Worm (Caenorhabditis elegans) whole organism, early embryonic: Measurements from ENCODE around the gene C01G10.6.

Experiments used
- B0310.2 ChIP-seq: sonication (generic microtip); optimal IDR thresholded peaks from 2 replicates; lab custom pipeline; 2016; ENCODE audit warnings: mild to moderate bottlenecking, missing genetic modification characterization, missing compliant biosample characterization
- F13C5.2 ChIP-seq: sonication (generic microtip); optimal IDR thresholded peaks from 2 replicates; lab custom pipeline; 2017; ENCODE audit warnings: mild to moderate bottlenecking, missing genetic modification characterization, inconsistent platforms, missing compliant biosample characterization
- aly-1 ChIP-seq: sonication (generic microtip); optimal IDR thresholded peaks from 2 replicates; lab custom pipeline; 2016; ENCODE audit warnings: missing genetic modification characterization, missing compliant biosample characterization
- ama-1 ChIP-seq: fragments of 150-350 bp; optimal IDR thresholded peaks from 2 replicates; lab custom pipeline; 2014
- ceh-13 ChIP-seq: fragments of 200-800 bp; sonication (Bioruptor generic); optimal IDR thresholded peaks from 2 replicates; lab custom pipeline; 2018; ENCODE audit warnings: mild to moderate bottlenecking, missing genetic modification characterization, missing compliant biosample characterization
- ceh-36 ChIP-seq: sonication (generic microtip); optimal IDR thresholded peaks from 2 replicates; lab custom pipeline; 2016; ENCODE audit warnings: missing genetic modification characterization, inconsistent platforms, missing compliant biosample characterization
- ets-7 ChIP-seq: sonication (generic microtip); optimal IDR thresholded peaks from 2 replicates; lab custom pipeline; 2016; ENCODE audit warnings: missing genotype, missing genetic modification characterization, missing compliant biosample characterization
- flt-1 ChIP-seq: fragments of 200-800 bp; sonication (Bioruptor generic); IDR thresholded peaks from 2 replicates; pipeline ENCODE4 v1.3.6; 2022; ENCODE audit warnings: missing genetic modification characterization, missing compliant biosample characterization
- hmbx-1 ChIP-seq: sonication (generic microtip); optimal IDR thresholded peaks from 2 replicates; lab custom pipeline; 2016; ENCODE audit warnings: mild to moderate bottlenecking, missing genetic modification characterization, missing compliant biosample characterization
- hmg-4 ChIP-seq: fragments of 200-800 bp; sonication (Bioruptor generic); optimal IDR thresholded peaks from 2 replicates; lab custom pipeline; 2018; ENCODE audit warnings: mild to moderate bottlenecking, missing genetic modification characterization, missing compliant biosample characterization
- hnd-1 ChIP-seq: sonication (generic microtip); optimal IDR thresholded peaks from 2 replicates; lab custom pipeline; 2016; ENCODE audit warnings: missing genetic modification characterization, missing compliant biosample characterization
- pes-1 ChIP-seq: fragments of 200-800 bp; sonication (Bioruptor generic); IDR thresholded peaks from 2 replicates; pipeline ENCODE4 v1.3.6; 2022; ENCODE audit warnings: missing genetic modification reagents, missing genetic modification characterization, missing compliant biosample characterization
- scrt-1 ChIP-seq: fragments of 200-800 bp; sonication (Bioruptor generic); IDR thresholded peaks from 2 replicates; pipeline ENCODE4 v1.3.6; 2022; ENCODE audit warnings: missing genetic modification characterization, missing compliant biosample characterization
- sea-1 ChIP-seq: fragments of 200-800 bp; sonication (Bioruptor generic); conservative IDR thresholded peaks from 2 replicates; pipeline ENCODE4 v1.3.6; 2022; ENCODE audit warnings: missing genetic modification characterization, missing compliant biosample characterization
- tbx-11 ChIP-seq: fragments of 200-800 bp; sonication (Bioruptor generic); IDR thresholded peaks from 2 replicates; pipeline ENCODE4 v1.3.6; 2022; ENCODE audit warnings: missing genetic modification characterization, missing compliant biosample characterization
- tbx-37 ChIP-seq: fragments of 200-800 bp; sonication (Bioruptor generic); conservative IDR thresholded peaks from 2 replicates; pipeline ENCODE4 v1.3.6; 2022; ENCODE audit warnings: missing genetic modification reagents, missing genetic modification characterization, missing compliant biosample characterization
- tra-4 ChIP-seq: sonication (generic microtip); optimal IDR thresholded peaks from 2 replicates; lab custom pipeline; 2017; ENCODE audit warnings: missing genetic modification characterization, missing compliant biosample characterization

Gene C01G10.6

ce11 chrV:15078560-15078959 lies 8.9 kb upstream of the C01G10.6 start:
- TF ChIP-seq hnd-1 (tag; lab: Kevin White, UChicago) (no peak), tbx-11 (GFP tag; lab: Robert Waterston, UW) (no peak), F13C5.2 (tag; lab: Kevin White, UChicago) (no peak), hmbx-1 (tag; lab: Kevin White, UChicago) (no peak), ceh-13 (GFP tag; lab: Kevin White, UChicago) (no peak), ama-1 (lab: Kevin White, UChicago) (no peak), pes-1 (GFP tag; lab: Robert Waterston, UW) (no peak), hmg-4 (GFP tag; lab: Kevin White, UChicago) (no peak)

- TF ChIP-seq tbx-37 (GFP tag; lab: Robert Waterston, UW) (peak; percentile 60), ama-1 (lab: Kevin White, UChicago) (no peak), tra-4 (tag; lab: Kevin White, UChicago) (peak; percentile 4), hmg-4 (GFP tag; lab: Kevin White, UChicago) (no peak), F13C5.2 (tag; lab: Kevin White, UChicago) (peak; percentile 31), ceh-36 (no peak), tbx-11 (GFP tag; lab: Robert Waterston, UW) (no peak)
Measured at ce11 chrV:15082291-15082690, 5.2 kb upstream of the C01G10.6 start, which contains the start of the genes C01G10.10 and C01G10.9. Gene C01G10.10, minus strand, starts transcription at chrV:15082441. Gene C01G10.9, plus strand, starts transcription at chrV:15082530.

ce11 chrV:15083659-15084058 lies 3.8 kb upstream of the C01G10.6 start:
- TF ChIP-seq sea-1 (GFP tag; lab: Robert Waterston, UW) (peak; percentile 62; the same call in 1 of the 2 replicates), F13C5.2 (tag; lab: Kevin White, UChicago) (no peak)

DNA sequence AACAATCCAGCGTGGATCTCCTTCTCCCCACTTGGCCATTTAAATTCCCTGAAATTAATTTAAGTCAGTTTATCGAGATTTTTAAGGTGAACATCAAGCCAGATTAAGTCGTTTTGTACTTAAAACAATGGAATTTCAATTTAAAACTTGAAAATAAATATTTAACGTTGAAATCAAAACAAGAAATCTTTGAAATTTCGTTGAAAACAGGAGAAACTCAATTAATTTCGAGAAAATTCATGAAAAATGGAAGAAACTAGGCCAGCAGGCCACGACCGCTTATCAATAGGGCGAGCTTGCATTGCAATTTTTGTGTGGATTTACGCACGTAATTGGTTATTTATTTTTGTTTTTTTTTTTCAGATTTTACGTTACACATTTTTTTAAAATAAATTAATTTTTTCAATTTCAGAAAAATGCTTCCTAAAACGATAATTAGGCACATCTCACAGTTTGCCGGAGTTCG lies 2.1 kb upstream of the C01G10.6 start, which contains the start of the genes ahsa-1 and C01G10.7:
Gene ahsa-1, minus strand, starts transcription at position 51 of the 466 bp plus-strand sequence.
Gene C01G10.7, plus strand, starts transcription at position 413 of the 466 bp plus-strand sequence.
- TF ChIP-seq tra-4 (tag; lab: Kevin White, UChicago) = no peak
- peak; percentile 10 for TF ChIP-seq hnd-1 (tag; lab: Kevin White, UChicago)
- TF ChIP-seq tbx-11 (GFP tag; lab: Robert Waterston, UW) = no peak
- no peak for TF ChIP-seq sea-1 (GFP tag; lab: Robert Waterston, UW)
- TF ChIP-seq aly-1 (tag; lab: Kevin White, UChicago) = no peak
- TF ChIP-seq flt-1 (GFP tag; lab: Robert Waterston, UW) = 0 out of 2 replicates have a peak, but pooled peaks have one; percentile 24
- TF ChIP-seq ets-7 (tag; lab: Kevin White, UChicago) = peak; percentile 16
- TF ChIP-seq hmg-4 (GFP tag; lab: Kevin White, UChicago) = no peak
- no peak for TF ChIP-seq ama-1 (lab: Kevin White, UChicago)
- no peak for TF ChIP-seq ceh-36
- TF ChIP-seq pes-1 (GFP tag; lab: Robert Waterston, UW) = peak; percentile 78
- peak; percentile 6 for TF ChIP-seq hmbx-1 (tag; lab: Kevin White, UChicago)
- TF ChIP-seq scrt-1 (GFP tag; lab: Robert Waterston, UW) = no peak
- no peak for TF ChIP-seq ceh-13 (GFP tag; lab: Kevin White, UChicago)
- peak; percentile 64 for TF ChIP-seq F13C5.2 (tag; lab: Kevin White, UChicago)
- peak; percentile 70 for TF ChIP-seq tbx-37 (GFP tag; lab: Robert Waterston, UW)
- no peak for TF ChIP-seq B0310.2 (tag; lab: Kevin White, UChicago)

- TF ChIP-seq ceh-36 = no peak
- TF ChIP-seq scrt-1 (GFP tag; lab: Robert Waterston, UW) = no peak
- no peak for TF ChIP-seq tbx-37 (GFP tag; lab: Robert Waterston, UW)
- no peak for TF ChIP-seq ceh-13 (GFP tag; lab: Kevin White, UChicago)
- TF ChIP-seq B0310.2 (tag; lab: Kevin White, UChicago) = no peak
Measured at ce11 chrV:15088613-15089012, 1.2 kb downstream of the C01G10.6 start, which contains the start of gene C01G10.18. Gene C01G10.18, minus strand, starts transcription at chrV:15088713.

DNA sequence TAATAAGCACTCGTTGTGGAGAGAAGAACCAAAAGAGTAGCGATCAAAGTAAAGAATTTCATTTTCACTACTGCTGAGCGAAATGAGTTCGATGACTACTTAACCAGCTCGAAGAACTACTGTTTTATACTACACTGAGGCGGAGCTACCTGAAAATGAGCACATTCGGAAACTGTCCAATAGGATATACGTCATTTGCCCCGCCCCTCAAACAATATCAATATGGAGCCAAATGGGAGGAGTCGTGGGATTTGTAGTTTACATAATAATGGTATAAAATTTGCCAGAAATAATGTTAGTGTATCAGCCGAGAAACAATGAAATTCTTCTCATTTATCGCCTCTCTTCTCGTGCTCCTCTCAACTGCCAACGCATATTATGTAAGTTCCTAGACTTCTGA lies 2.0 kb downstream of the C01G10.6 start, which contains the start of the genes C01G10.5 and C01G10.4:
Gene C01G10.5, minus strand, starts transcription at position 101 of the 400 bp plus-strand sequence.
Gene C01G10.4, plus strand, starts transcription at position 303 of the 400 bp plus-strand sequence.
- TF ChIP-seq ets-7 (tag; lab: Kevin White, UChicago) (no peak), hmbx-1 (tag; lab: Kevin White, UChicago) (no peak), tbx-11 (GFP tag; lab: Robert Waterston, UW) (no peak), B0310.2 (tag; lab: Kevin White, UChicago) (no peak), ceh-13 (GFP tag; lab: Kevin White, UChicago) (no peak), F13C5.2 (tag; lab: Kevin White, UChicago) (no peak), aly-1 (tag; lab: Kevin White, UChicago) (no peak), hnd-1 (tag; lab: Kevin White, UChicago) (no peak), tbx-37 (GFP tag; lab: Robert Waterston, UW) (no peak), pes-1 (GFP tag; lab: Robert Waterston, UW) (no peak), ama-1 (lab: Kevin White, UChicago) (no peak), ceh-36 (no peak), hmg-4 (GFP tag; lab: Kevin White, UChicago) (no peak)

ce11 chrV:15090457-15090856 lies 3.0 kb downstream of the C01G10.6 start, which contains the start of gene C01G10.17:
Gene C01G10.17, plus strand, starts transcription at chrV:15090757.
- TF ChIP-seq pes-1 (GFP tag; lab: Robert Waterston, UW) = no peak
- no peak for TF ChIP-seq ama-1 (lab: Kevin White, UChicago)
- TF ChIP-seq sea-1 (GFP tag; lab: Robert Waterston, UW) = no peak
- TF ChIP-seq hnd-1 (tag; lab: Kevin White, UChicago) = no peak
- no peak for TF ChIP-seq hmbx-1 (tag; lab: Kevin White, UChicago)
- TF ChIP-seq tbx-11 (GFP tag; lab: Robert Waterston, UW) = no peak
- TF ChIP-seq F13C5.2 (tag; lab: Kevin White, UChicago) = no peak
- no peak for TF ChIP-seq scrt-1 (GFP tag; lab: Robert Waterston, UW)
- TF ChIP-seq tbx-37 (GFP tag; lab: Robert Waterston, UW) = no peak
- no peak for TF ChIP-seq ceh-36
- TF ChIP-seq hmg-4 (GFP tag; lab: Kevin White, UChicago) = no peak
